Worm (Caenorhabditis elegans) whole organism, young adult: ENCODE data around the gene paml-1.

ENCODE experiments used
- B0261.1 ChIP-seq: sonication (generic microtip); optimal IDR thresholded peaks from 2 replicates; lab custom pipeline; 2016; ENCODE audit warnings: mild to moderate bottlenecking, missing genetic modification characterization, moderate library complexity, missing compliant biosample characterization
- C17E4.6 ChIP-seq: fragments of 200-800 bp; sonication (Bioruptor generic); IDR thresholded peaks from 2 replicates; pipeline ENCODE4 v1.3.6; 2022; ENCODE audit warnings: missing genetic modification reagents, missing genetic modification characterization, missing compliant biosample characterization
- D2030.7 ChIP-seq: fragments of 200-800 bp; sonication (Bioruptor generic); IDR thresholded peaks from 2 replicates; pipeline ENCODE4 v1.3.6; 2022; ENCODE audit warnings: missing genetic modification reagents, missing genetic modification characterization, missing compliant biosample characterization
- F10E7.11 ChIP-seq: sonication (generic microtip); optimal IDR thresholded peaks from 2 replicates; lab custom pipeline; 2017; ENCODE audit warnings: mild to moderate bottlenecking, missing genetic modification characterization, moderate library complexity, missing compliant biosample characterization
- F23B12.7 ChIP-seq: sonication (generic microtip); optimal IDR thresholded peaks from 2 replicates; lab custom pipeline; 2017; ENCODE audit warnings: missing genetic modification characterization, mild to moderate bottlenecking, missing compliant biosample characterization, antibody characterized with exemption, moderate library complexity; ENCODE audit not compliant: insufficient read depth
- F49E8.2 ChIP-seq: sonication (generic microtip); optimal IDR thresholded peaks from 3 replicates; lab custom pipeline; 2017; ENCODE audit warnings: missing genetic modification characterization, mild to moderate bottlenecking, missing compliant biosample characterization, antibody characterized with exemption, moderate library complexity; ENCODE audit not compliant: insufficient read depth
- F55B11.4 ChIP-seq: sonication (generic microtip); optimal IDR thresholded peaks from 2 replicates; lab custom pipeline; 2016; ENCODE audit warnings: missing compliant biosample characterization, missing genetic modification characterization, borderline replicate concordance; ENCODE audit not compliant: insufficient read depth
- F57C9.4 ChIP-seq: sonication (generic microtip); optimal IDR thresholded peaks from 2 replicates; lab custom pipeline; 2017; ENCODE audit warnings: mild to moderate bottlenecking, missing genetic modification characterization, missing compliant biosample characterization
- K11D2.4 ChIP-seq: fragments of 200-800 bp; sonication (Bioruptor generic); IDR thresholded peaks from 2 replicates; pipeline ENCODE4 v1.3.6; 2022; ENCODE audit warnings: missing genetic modification reagents, missing genetic modification characterization, missing compliant biosample characterization
- Y53G8AR.9 ChIP-seq: fragments of 200-800 bp; sonication (Bioruptor generic); conservative IDR thresholded peaks from 2 replicates; pipeline ENCODE4 v1.3.6; 2022; ENCODE audit warnings: missing genetic modification reagents, missing genetic modification characterization, missing compliant biosample characterization
- Y67H2A.10 ChIP-seq: fragments of 200-800 bp; sonication (Bioruptor generic); conservative IDR thresholded peaks from 2 replicates; pipeline ENCODE4 v1.3.6; 2022; ENCODE audit warnings: missing genetic modification reagents, missing genetic modification characterization, missing compliant biosample characterization
- ZK185.1 ChIP-seq: sonication (generic microtip); optimal IDR thresholded peaks from 2 replicates; lab custom pipeline; 2016; ENCODE audit warnings: mild to moderate bottlenecking, missing genetic modification characterization, missing compliant biosample characterization; ENCODE audit not compliant: poor library complexity, severe bottlenecking
- atf-7 ChIP-seq: sonication (generic microtip); optimal IDR thresholded peaks from 2 replicates; lab custom pipeline; 2017; ENCODE audit warnings: mild to moderate bottlenecking, missing genetic modification characterization, missing compliant biosample characterization
- athp-1 ChIP-seq: sonication (generic microtip); optimal IDR thresholded peaks from 2 replicates; lab custom pipeline; 2017; ENCODE audit warnings: mild to moderate bottlenecking, missing genetic modification characterization, missing compliant biosample characterization
- attf-3 ChIP-seq: fragments of 200-800 bp; sonication (Bioruptor generic); conservative IDR thresholded peaks from 2 replicates; pipeline ENCODE4 v1.3.6; 2022; ENCODE audit warnings: missing genetic modification reagents, missing genetic modification characterization, missing compliant biosample characterization
- attf-5 ChIP-seq: fragments of 200-800 bp; sonication (Bioruptor generic); optimal IDR thresholded peaks from 2 replicates; lab custom pipeline; 2018; ENCODE audit warnings: mild to moderate bottlenecking, missing genetic modification characterization, missing compliant biosample characterization
- cebp-1 ChIP-seq, 2 experiments: fragments of 200-800 bp in 1 of 2; sonication (Bioruptor generic) in 1 of 2; sonication (generic microtip) in 1 of 2; IDR thresholded peaks in 1 of 2; optimal IDR thresholded peaks in 1 of 2; 2 replicates each; pipeline versions ENCODE4 v1.3.6 to Lab custom; 2017 to 2022; ENCODE audit warnings: missing compliant biosample characterization in 2 of 2, missing genetic modification characterization in 2 of 2, mild to moderate bottlenecking in 1 of 2, missing genetic modification reagents in 1 of 2, moderate library complexity in 1 of 2
- cebp-2 ChIP-seq: fragments of 200-800 bp; sonication (Bioruptor generic); IDR thresholded peaks from 2 replicates; pipeline ENCODE4 v1.3.6; 2022; ENCODE audit warnings: missing genetic modification characterization, missing compliant biosample characterization
- ceh-79 ChIP-seq: sonication (generic microtip); optimal IDR thresholded peaks from 2 replicates; lab custom pipeline; 2017; ENCODE audit warnings: mild to moderate bottlenecking, missing genetic modification characterization, missing compliant biosample characterization
- die-1 ChIP-seq: sonication (generic microtip); optimal IDR thresholded peaks from 2 replicates; lab custom pipeline; 2016; ENCODE audit warnings: missing genotype, mild to moderate bottlenecking, missing genetic modification characterization, missing compliant biosample characterization
- dpff-1 ChIP-seq: sonication (generic microtip); optimal IDR thresholded peaks from 2 replicates; lab custom pipeline; 2017; ENCODE audit warnings: mild to moderate bottlenecking, missing genetic modification characterization, missing compliant biosample characterization
- efl-1 ChIP-seq: fragments of 150-350 bp; optimal IDR thresholded peaks from 2 replicates; lab custom pipeline; 2014; ENCODE audit warnings: missing biosample characterization, missing genetic modification reagents, missing genetic modification characterization
- egrh-3 ChIP-seq: fragments of 200-800 bp; sonication (Bioruptor generic); IDR thresholded peaks from 2 replicates; pipeline ENCODE4 v1.3.6; 2022; ENCODE audit warnings: missing genetic modification reagents, missing genetic modification characterization, missing compliant biosample characterization
- ekl-4 ChIP-seq: fragments of 200-800 bp; sonication (Bioruptor generic); IDR thresholded peaks from 2 replicates; pipeline ENCODE4 v1.3.6; 2022; ENCODE audit warnings: missing genetic modification reagents, missing genetic modification characterization, missing compliant biosample characterization
- ets-4 ChIP-seq: fragments of 200-800 bp; sonication (Bioruptor generic); optimal IDR thresholded peaks from 2 replicates; lab custom pipeline; 2018; ENCODE audit warnings: mild to moderate bottlenecking, missing genetic modification characterization, missing compliant biosample characterization
- gei-17 ChIP-seq: fragments of 200-800 bp; sonication (Bioruptor generic); optimal IDR thresholded peaks from 2 replicates; lab custom pipeline; 2018; ENCODE audit warnings: mild to moderate bottlenecking, missing genetic modification characterization, missing compliant biosample characterization
- hlh-12 ChIP-seq: sonication (generic microtip); optimal IDR thresholded peaks from 2 replicates; lab custom pipeline; 2016; ENCODE audit warnings: missing genetic modification characterization, missing compliant biosample characterization
- hmg-1.2 ChIP-seq: fragments of 200-800 bp; sonication (Bioruptor generic); IDR thresholded peaks from 2 replicates; pipeline ENCODE4 v1.3.6; 2022; ENCODE audit warnings: missing genetic modification reagents, missing genetic modification characterization, missing compliant biosample characterization
- hrde-1 ChIP-seq: sonication (generic microtip); optimal IDR thresholded peaks from 2 replicates; lab custom pipeline; 2016; ENCODE audit warnings: missing genetic modification characterization, mild to moderate bottlenecking, missing compliant biosample characterization, moderate library complexity, missing genotype, missing genetic modification reagents, borderline replicate concordance
- lag-1 ChIP-seq: fragments of 200-800 bp; sonication (Bioruptor generic); IDR thresholded peaks from 2 replicates; pipeline ENCODE4 v1.3.6; 2022; ENCODE audit warnings: missing genetic modification reagents, missing genetic modification characterization, missing compliant biosample characterization
- let-607 ChIP-seq, 2 experiments: fragments of 200-800 bp in 1 of 2; sonication (Bioruptor generic) in 1 of 2; sonication (generic microtip) in 1 of 2; optimal IDR thresholded peaks; 2 replicates each; lab custom pipeline; 2016 to 2018; ENCODE audit warnings: mild to moderate bottlenecking in 2 of 2, missing compliant biosample characterization in 2 of 2, missing genetic modification characterization in 2 of 2, moderate library complexity in 2 of 2, missing genotype in 1 of 2
- lin-40 ChIP-seq: sonication (generic microtip); optimal IDR thresholded peaks from 2 replicates; lab custom pipeline; 2016; ENCODE audit warnings: missing genetic modification characterization, mild to moderate bottlenecking, missing compliant biosample characterization, missing genotype, missing genetic modification reagents
- lsl-1 ChIP-seq: fragments of 200-800 bp; sonication (Bioruptor generic); optimal IDR thresholded peaks from 2 replicates; lab custom pipeline; 2018; ENCODE audit warnings: mild to moderate bottlenecking, missing genetic modification characterization, moderate library complexity, missing compliant biosample characterization
- mel-28 ChIP-seq: sonication (generic microtip); optimal IDR thresholded peaks from 2 replicates; lab custom pipeline; 2016; ENCODE audit warnings: borderline replicate concordance, mild to moderate bottlenecking, missing genetic modification characterization, missing compliant biosample characterization
- nhr-90 ChIP-seq: sonication (generic microtip); optimal IDR thresholded peaks from 2 replicates; lab custom pipeline; 2016; ENCODE audit warnings: missing genotype, mild to moderate bottlenecking, missing genetic modification characterization, missing compliant biosample characterization
- pha-4 ChIP-seq: fragments of 150-350 bp; sonication (generic microtip); optimal IDR thresholded peaks from 2 replicates; lab custom pipeline; 2014; ENCODE audit warnings: missing biosample characterization, missing genetic modification reagents, missing genetic modification characterization
- rcor-1 ChIP-seq: fragments of 200-800 bp; sonication (Bioruptor generic); IDR thresholded peaks from 2 replicates; pipeline ENCODE4 v1.3.6; 2022; ENCODE audit warnings: missing genetic modification reagents, missing genetic modification characterization, missing compliant biosample characterization
- repo-1 ChIP-seq: sonication (generic microtip); optimal IDR thresholded peaks from 2 replicates; lab custom pipeline; 2017; ENCODE audit warnings: mild to moderate bottlenecking, missing genetic modification characterization, missing compliant biosample characterization
- snpc-1.3 ChIP-seq: sonication (generic microtip); optimal IDR thresholded peaks from 2 replicates; lab custom pipeline; 2017; ENCODE audit warnings: missing genetic modification characterization, mild to moderate bottlenecking, missing compliant biosample characterization, antibody characterized with exemption, moderate library complexity, missing genotype, missing genetic modification reagents; ENCODE audit not compliant: insufficient read depth
- snpc-4 ChIP-seq, 5 experiments: fragments of 150-350 bp in 1 of 5; sonication (generic microtip) in 4 of 5; optimal IDR thresholded peaks; 2 replicates each; lab custom pipeline; 2014 to 2018; ENCODE audit warnings: missing genetic modification characterization in 5 of 5, missing biosample characterization in 3 of 5, antibody characterized with exemption in 2 of 5, mild to moderate bottlenecking in 2 of 5, missing compliant biosample characterization in 2 of 5, missing genotype in 2 of 5, moderate library complexity in 2 of 5, missing genetic modification reagents in 1 of 5
- tbp1 ChIP-seq: fragments of 200-800 bp; sonication (Bioruptor generic); optimal IDR thresholded peaks from 2 replicates; lab custom pipeline; 2018; ENCODE audit warnings: mild to moderate bottlenecking, missing genetic modification characterization, missing compliant biosample characterization
- tbx-9 ChIP-seq: sonication (generic microtip); optimal IDR thresholded peaks from 2 replicates; lab custom pipeline; 2016; ENCODE audit warnings: borderline replicate concordance, missing genetic modification characterization, inconsistent platforms, missing compliant biosample characterization
- zfh-2 ChIP-seq: fragments of 200-800 bp; sonication (Bioruptor generic); conservative IDR thresholded peaks from 2 replicates; pipeline ENCODE4 v1.3.6; 2022; ENCODE audit warnings: missing genetic modification reagents, missing genetic modification characterization, missing compliant biosample characterization
- ztf-25 ChIP-seq: fragments of 200-800 bp; sonication (Bioruptor generic); IDR thresholded peaks from 2 replicates; pipeline ENCODE4 v1.3.6; 2022; ENCODE audit warnings: missing genetic modification reagents, missing genetic modification characterization, missing compliant biosample characterization
- ztf-3 ChIP-seq: fragments of 200-800 bp; sonication (Bioruptor generic); optimal IDR thresholded peaks from 2 replicates; lab custom pipeline; 2018; ENCODE audit warnings: mild to moderate bottlenecking, missing genetic modification characterization, missing compliant biosample characterization

Gene paml-1

DNA sequence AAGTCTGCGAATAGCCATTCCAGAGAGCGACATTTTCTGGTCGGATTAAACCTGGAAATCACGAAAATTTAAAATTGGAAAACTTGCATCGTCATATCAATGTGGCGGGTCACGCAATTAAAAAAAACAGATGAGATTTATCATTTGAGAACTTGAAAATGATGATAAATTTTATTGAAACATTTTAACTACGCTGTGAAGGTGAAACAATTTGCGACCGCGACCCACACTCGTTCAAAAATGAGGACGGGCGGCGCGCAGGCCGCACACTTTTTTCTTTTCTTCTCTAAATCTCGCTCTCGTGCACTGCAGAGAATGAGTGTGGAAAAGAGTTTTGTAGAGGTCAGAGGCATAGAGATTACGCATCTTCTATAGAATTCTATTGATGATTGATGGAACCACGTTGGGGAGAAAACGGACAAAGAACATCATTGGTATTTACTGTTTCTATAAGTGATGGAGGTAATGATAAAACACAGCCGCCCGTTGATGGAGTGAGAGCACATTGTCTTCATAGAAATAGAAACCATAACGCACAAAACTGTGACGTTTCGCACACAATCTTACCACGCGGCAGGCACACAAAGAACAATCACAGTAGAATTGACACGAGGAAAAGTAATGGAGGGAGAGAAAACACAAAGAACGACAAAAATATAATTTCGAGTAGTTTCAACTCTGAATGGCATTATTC lies 17.1 kb downstream of the paml-1 start, which contains the start of gene cts-1 (continued):
- TF ChIP-seq snpc-4 (GFP tag; optimal IDR thresholded peaks at IDR 0.05; lab: Kevin White, UChicago): peak; percentile 60
- TF ChIP-seq snpc-4 (tag; optimal IDR thresholded peaks at IDR 0.05; lab: Kevin White, UChicago): peak in 3 of 4 experiments; percentile 57 to 62 (median 61)
- TF ChIP-seq Y67H2A.10 (GFP tag; lab: Robert Waterston, UW): no peak
- TF ChIP-seq ekl-4 (GFP tag; lab: Robert Waterston, UW): no peak
- no peak for TF ChIP-seq hrde-1 (tag; lab: Kevin White, UChicago)
- no peak for TF ChIP-seq B0261.1
- peak; percentile 63 for TF ChIP-seq ZK185.1 (tag; lab: Kevin White, UChicago)
- peak; percentile 6 for TF ChIP-seq repo-1 (tag; lab: Kevin White, UChicago)
- TF ChIP-seq egrh-3: no peak
- no peak for TF ChIP-seq rcor-1 (GFP tag; lab: Robert Waterston, UW)
- no peak for TF ChIP-seq tbx-9
- peak; percentile 23 for TF ChIP-seq F49E8.2 (tag; lab: Kevin White, UChicago)
- TF ChIP-seq attf-5: peak; percentile 92
- no peak for TF ChIP-seq gei-17 (GFP tag; lab: Kevin White, UChicago)
- peak; percentile 63 to 91 for TF ChIP-seq let-607 (tag; optimal IDR thresholded peaks at IDR 0.05; lab: Kevin White, UChicago)
- no peak for TF ChIP-seq ztf-25 (GFP tag; lab: Robert Waterston, UW)
- peak; percentile 32 for TF ChIP-seq F10E7.11 (tag; lab: Kevin White, UChicago)
- no peak for TF ChIP-seq Y53G8AR.9 (GFP tag; lab: Robert Waterston, UW)
- TF ChIP-seq attf-3 (GFP tag; lab: Robert Waterston, UW): no peak
- TF ChIP-seq athp-1 (tag; lab: Kevin White, UChicago): peak; percentile 53
- no peak for TF ChIP-seq cebp-1 (GFP tag; IDR thresholded peaks at IDR 0.05; lab: Robert Waterston, UW)
- TF ChIP-seq cebp-1 (tag; optimal IDR thresholded peaks at IDR 0.05; lab: Kevin White, UChicago): peak; percentile 73
- TF ChIP-seq ets-4 (GFP tag; lab: Kevin White, UChicago): no peak
- no peak for TF ChIP-seq dpff-1 (tag; lab: Kevin White, UChicago)
- TF ChIP-seq lsl-1 (GFP tag; lab: Kevin White, UChicago): peak; percentile 39
- TF ChIP-seq D2030.7: no peak
- TF ChIP-seq efl-1 (GFP tag; lab: Kevin White, UChicago): peak; percentile 41
- TF ChIP-seq snpc-1.3 (tag; lab: Kevin White, UChicago): no peak
- no peak for TF ChIP-seq hlh-12 (tag; lab: Kevin White, UChicago)
- TF ChIP-seq cebp-2 (GFP tag; lab: Robert Waterston, UW): no peak
- TF ChIP-seq die-1 (tag; lab: Kevin White, UChicago): peak; percentile 36
- no peak for TF ChIP-seq pha-4
- peak; percentile 63 for TF ChIP-seq nhr-90 (tag; lab: Kevin White, UChicago)
- TF ChIP-seq lin-40 (tag; lab: Kevin White, UChicago): peak; percentile 73
- no peak for TF ChIP-seq zfh-2
- peak; percentile 80 for TF ChIP-seq atf-7 (tag; lab: Kevin White, UChicago)
- no peak for TF ChIP-seq F55B11.4 (tag; lab: Kevin White, UChicago)
- TF ChIP-seq hmg-1.2 (GFP tag; lab: Robert Waterston, UW): no peak
- no peak for TF ChIP-seq F57C9.4
- TF ChIP-seq mel-28 (tag; lab: Kevin White, UChicago): no peak
- no peak for TF ChIP-seq ztf-3 (GFP tag; lab: Kevin White, UChicago)
- TF ChIP-seq K11D2.4 (GFP tag; lab: Robert Waterston, UW): no peak
- peak; percentile 57 for TF ChIP-seq F23B12.7 (tag; lab: Kevin White, UChicago)
- peak; percentile 59 for TF ChIP-seq tbp1 (GFP tag; lab: Kevin White, UChicago)
- TF ChIP-seq C17E4.6 (GFP tag; lab: Robert Waterston, UW): no peak
- peak; percentile 19 for TF ChIP-seq ceh-79 (tag; lab: Kevin White, UChicago)
- no peak for TF ChIP-seq lag-1 (GFP tag; lab: Robert Waterston, UW)
